Comparison of ENCODE assay signal across 3 fruit fly cellular contexts in the genomic region with DNA sequence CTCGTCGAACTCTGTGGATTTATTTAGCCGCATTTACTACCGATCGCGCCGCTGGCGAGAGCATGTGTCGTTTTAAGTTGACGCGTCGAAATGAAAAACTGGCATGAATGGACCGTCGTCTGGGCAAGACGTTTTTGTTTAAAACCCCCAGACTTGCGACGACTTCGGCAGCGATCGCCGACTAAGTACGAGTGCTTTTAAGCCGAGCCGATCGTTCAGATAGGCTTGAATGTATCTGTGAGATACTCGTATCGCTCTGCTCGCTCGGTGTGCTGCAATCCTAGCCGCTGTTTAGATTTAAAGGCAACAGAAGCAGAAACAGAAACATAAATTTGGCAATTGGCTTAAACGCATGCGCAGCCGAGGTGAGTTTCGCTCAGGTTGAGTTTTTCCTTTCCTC.
A peak's percentile ranks its signal among the peaks of the same experiment; 100 is the strongest.
TF ChIP-seq lines count a peak whose summit lies in the region.

TSS of gene dsb (minus strand) at position 91 of the 400 bp plus-strand sequence.

- TF ChIP-seq CTCF in whole organism, embryonic (GFP tag; optimal IDR thresholded peaks at IDR 0.05; lab: Kevin White, UChicago), result no peak

TF ChIP-seq in whole organism, embryonic, 481 proteins besides CTCF, POLR2A, EP300 and RAD21:
- TF ChIP-seq bcd (GFP tag; optimal IDR thresholded peaks at IDR 0.05; lab: Kevin White, UChicago) (no peak), CG3407 (GFP tag; optimal IDR thresholded peaks at IDR 0.05; lab: Kevin White, UChicago) (no peak), Deaf1 (tag; optimal IDR thresholded peaks at IDR 0.05; lab: Kevin White, UChicago) (peak; percentile 71), nom (GFP tag; optimal IDR thresholded peaks at IDR 0.05; lab: Kevin White, UChicago) (no peak)
TF ChIP-seq in whole organism, embryonic: peak in this region for 1.

TF ChIP-seq in whole organism, prepupa, 60 proteins besides CTCF, POLR2A, EP300 and RAD21:
- TF ChIP-seq CG8319 (GFP tag; optimal IDR thresholded peaks at IDR 0.05; lab: Kevin White, UChicago) (no peak), svp (GFP tag; lab: Kevin White, UChicago) (peak; percentile 64), CG1621 (tag; optimal IDR thresholded peaks at IDR 0.05; lab: Kevin White, UChicago) (no peak), topi (GFP tag; optimal IDR thresholded peaks at IDR 0.05; lab: Kevin White, UChicago) (no peak), Eip78C (GFP tag; lab: Kevin White, UChicago) (peak; percentile 32), net (GFP tag; optimal IDR thresholded peaks at IDR 0.05; lab: Kevin White, UChicago) (no peak), ss (GFP tag; optimal IDR thresholded peaks at IDR 0.05; lab: Kevin White, UChicago) (peak in 1 of 2 experiments; percentile 16), CG6163 (GFP tag; IDR thresholded peaks at IDR 0.05; lab: Robert Waterston, UW) (0 out of 3 replicates have a peak, but pooled peaks have one; percentile 40)

TF ChIP-seq in whole organism, pupa, 21 proteins besides CTCF, POLR2A, EP300 and RAD21:
- TF ChIP-seq CG13204 (GFP tag; optimal IDR thresholded peaks at IDR 0.05; lab: Kevin White, UChicago), result peak; percentile 7
- TF ChIP-seq CG34367 (tag; optimal IDR thresholded peaks at IDR 0.05; lab: Kevin White, UChicago), result no peak
- no peak for TF ChIP-seq CG12605 (GFP tag; IDR thresholded peaks at IDR 0.05; lab: Robert Waterston, UW)
- no peak for TF ChIP-seq Ets98B (GFP tag; IDR thresholded peaks at IDR 0.05; lab: Robert Waterston, UW)
- no peak for TF ChIP-seq CG8301 (tag; optimal IDR thresholded peaks at IDR 0.05; lab: Kevin White, UChicago)
TF ChIP-seq in whole organism, pupa: peak in this region for 1.
